Worm (Caenorhabditis elegans) whole organism, young adult: ENCODE data around the gene mam-4.

ENCODE experiments used
- ceh-100 ChIP-seq: fragments of 200-800 bp; sonication (Bioruptor generic); IDR thresholded peaks from 2 replicates; pipeline ENCODE4 v1.3.6; 2022; ENCODE audit warnings: missing genetic modification reagents, missing genetic modification characterization, missing compliant biosample characterization
- madf-6 ChIP-seq: fragments of 200-800 bp; sonication (Bioruptor generic); IDR thresholded peaks from 2 replicates; pipeline ENCODE4 v1.3.6; 2022; ENCODE audit warnings: missing genetic modification reagents, missing genetic modification characterization, missing compliant biosample characterization
- ztf-18 ChIP-seq: sonication (generic microtip); optimal IDR thresholded peaks from 2 replicates; lab custom pipeline; 2016; ENCODE audit warnings: missing genotype, mild to moderate bottlenecking, missing genetic modification characterization, missing compliant biosample characterization

- TF ChIP-seq ztf-18 (tag; lab: Kevin White, UChicago) (no peak), ceh-100 (GFP tag; lab: Robert Waterston, UW) (no peak), madf-6 (no peak)
Measured at ce11 chrV:11235876-11236275, 12.1 kb upstream of the mam-4 start.
